Fruit fly (Drosophila melanogaster): ENCODE data around the gene fw.

DNA sequence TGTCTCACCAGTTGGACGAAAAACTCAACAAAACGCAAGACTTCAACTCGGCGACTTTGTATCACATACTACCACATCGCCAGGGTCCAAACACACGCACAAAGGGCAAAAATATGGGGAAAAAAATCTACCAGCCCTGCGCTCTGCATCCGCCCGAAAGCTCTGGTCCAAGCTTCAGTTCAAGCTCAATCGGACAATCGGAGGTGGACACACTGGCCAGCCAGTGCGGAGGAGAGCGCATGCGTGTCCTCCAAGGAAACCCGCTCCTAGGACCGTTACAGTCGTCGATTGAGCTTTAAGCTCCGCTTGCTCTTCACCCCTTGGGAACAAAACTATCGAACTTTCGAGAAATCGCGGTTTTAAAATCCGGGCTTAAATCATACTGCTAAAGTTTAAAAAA lies 19.9 kb downstream of the fw start:
- TF ChIP-seq psq (optimal IDR thresholded peaks at IDR 0.05) = no peak
- no peak for TF ChIP-seq EcR (GFP tag; optimal IDR thresholded peaks at IDR 0.05)
- no peak for TF ChIP-seq CG8478 (optimal IDR thresholded peaks at IDR 0.05)
- no peak for TF ChIP-seq pan (optimal IDR thresholded peaks at IDR 0.05)
- no peak for TF ChIP-seq usp (GFP tag; optimal IDR thresholded peaks at IDR 0.05)
- TF ChIP-seq Dll (optimal IDR thresholded peaks at IDR 0.05) = no peak
